Worm (Caenorhabditis elegans) whole organism, L2 larva: Measurements from ENCODE around the gene F53F8.3.

Experiments used
- ama-1 ChIP-seq: fragments of 150-350 bp; optimal IDR thresholded peaks from 2 replicates; lab custom pipeline; 2018; ENCODE audit warnings: inconsistent platforms
- ceh-82 ChIP-seq: fragments of 150-350 bp; optimal IDR thresholded peaks from 2 replicates; lab custom pipeline; 2014; ENCODE audit warnings: missing biosample characterization, missing genetic modification characterization
- egl-27 ChIP-seq: sonication (generic microtip); optimal IDR thresholded peaks from 3 replicates; lab custom pipeline; 2017; ENCODE audit warnings: missing biosample characterization, missing genetic modification reagents, missing genetic modification characterization
- elt-1 ChIP-seq: fragments of 150-350 bp; optimal IDR thresholded peaks from 2 replicates; lab custom pipeline; 2014; ENCODE audit warnings: missing biosample characterization, missing genetic modification characterization
- lin-13 ChIP-seq: fragments of 150-350 bp; optimal IDR thresholded peaks from 2 replicates; lab custom pipeline; 2014; ENCODE audit warnings: missing biosample characterization, missing genetic modification reagents, missing genetic modification characterization
- lsy-2 ChIP-seq, 2 experiments: fragments of 150-350 bp in 1 of 2; sonication (generic microtip) in 1 of 2; optimal IDR thresholded peaks; 2 replicates each; lab custom pipeline; 2014 to 2017; ENCODE audit warnings: missing biosample characterization in 2 of 2, missing genetic modification characterization in 2 of 2
- nhr-237 ChIP-seq: fragments of 150-350 bp; optimal IDR thresholded peaks from 2 replicates; lab custom pipeline; 2014; ENCODE audit warnings: missing biosample characterization, missing genetic modification characterization
- nhr-77 ChIP-seq: fragments of 150-350 bp; optimal IDR thresholded peaks from 2 replicates; lab custom pipeline; 2014; ENCODE audit warnings: missing biosample characterization, missing genetic modification characterization
- unc-62 ChIP-seq: fragments of 150-350 bp; optimal IDR thresholded peaks from 2 replicates; lab custom pipeline; 2014; ENCODE audit warnings: missing biosample characterization, missing genetic modification reagents, missing genetic modification characterization
- zag-1 ChIP-seq: fragments of 150-350 bp; optimal IDR thresholded peaks from 2 replicates; lab custom pipeline; 2014; ENCODE audit warnings: missing biosample characterization, missing genetic modification characterization
- ztf-11 ChIP-seq: sonication (generic microtip); optimal IDR thresholded peaks from 2 replicates; lab custom pipeline; 2017; ENCODE audit warnings: missing biosample characterization, missing genetic modification characterization

- TF ChIP-seq zag-1 (tag; lab: Kevin White, UChicago) (no peak), egl-27 (tag; lab: Kevin White, UChicago) (no peak), ceh-82 (tag; lab: Kevin White, UChicago) (no peak), lin-13 (GFP tag; lab: Kevin White, UChicago) (no peak), unc-62 (GFP tag; lab: Kevin White, UChicago) (no peak), elt-1 (no peak), ama-1 (no peak), ztf-11 (no peak), nhr-237 (tag; lab: Kevin White, UChicago) (no peak), lsy-2 (tag; optimal IDR thresholded peaks at IDR 0.05; lab: Kevin White, UChicago) (no peak), nhr-77 (no peak)
Observed at ce11 chrV:20648868-20649267, 40.5 kb downstream of the F53F8.3 start.
